Fruit fly (Drosophila melanogaster) Kc167 (cell line): ENCODE measurements around the gene tty.

Source experiments
- Myc ChIP-seq: fragments of >200 bp; optimal IDR thresholded peaks from 2 replicates; lab custom pipeline; 2017; ENCODE audit warnings: missing external identifiers
- Sin3A ChIP-seq: fragments of >200 bp; optimal IDR thresholded peaks from 2 replicates; lab custom pipeline; 2018; ENCODE audit warnings: missing external identifiers
- h ChIP-seq: fragments of >200 bp; optimal IDR thresholded peaks from 3 replicates; lab custom pipeline; 2018; ENCODE audit warnings: missing external identifiers
- insv ChIP-seq: fragments of >200 bp; optimal IDR thresholded peaks from 3 replicates; lab custom pipeline; 2018; ENCODE audit warnings: missing external identifiers
- psq ChIP-seq: fragments of >200 bp; optimal IDR thresholded peaks from 2 replicates; lab custom pipeline; 2017; ENCODE audit warnings: missing external identifiers
- ttk ChIP-seq: sonication (Bioruptor generic); optimal IDR thresholded peaks from 2 replicates; lab custom pipeline; 2017; ENCODE audit warnings: missing external identifiers

tty gene

DNA sequence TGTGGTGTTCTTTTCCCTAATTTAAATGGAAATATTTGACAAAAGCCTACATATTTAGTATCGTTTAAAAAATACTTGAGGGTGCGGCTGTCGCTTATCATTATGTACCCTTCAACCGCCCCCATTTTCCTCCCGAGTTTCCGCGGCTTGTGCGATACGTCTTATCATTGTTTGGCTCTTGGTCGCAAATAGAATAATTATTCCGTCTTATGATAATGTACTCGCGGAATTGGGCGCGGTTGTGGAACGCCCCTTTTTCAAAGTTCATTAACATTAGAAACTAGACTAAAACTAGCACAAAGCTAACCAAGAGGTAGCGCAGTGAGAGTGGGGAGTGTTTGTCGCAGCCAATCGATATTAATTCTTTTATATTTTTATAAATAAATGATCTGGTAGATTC lies 25.9 kb upstream of the tty start:
- TF ChIP-seq insv (lab: Kevin White, UChicago): no peak
- TF ChIP-seq Myc: no peak
- no peak for TF ChIP-seq ttk (lab: Kevin White, UChicago)
- no peak for TF ChIP-seq h (lab: Kevin White, UChicago)
- no peak for TF ChIP-seq Sin3A
- no peak for TF ChIP-seq psq (lab: Kevin White, UChicago)

DNA sequence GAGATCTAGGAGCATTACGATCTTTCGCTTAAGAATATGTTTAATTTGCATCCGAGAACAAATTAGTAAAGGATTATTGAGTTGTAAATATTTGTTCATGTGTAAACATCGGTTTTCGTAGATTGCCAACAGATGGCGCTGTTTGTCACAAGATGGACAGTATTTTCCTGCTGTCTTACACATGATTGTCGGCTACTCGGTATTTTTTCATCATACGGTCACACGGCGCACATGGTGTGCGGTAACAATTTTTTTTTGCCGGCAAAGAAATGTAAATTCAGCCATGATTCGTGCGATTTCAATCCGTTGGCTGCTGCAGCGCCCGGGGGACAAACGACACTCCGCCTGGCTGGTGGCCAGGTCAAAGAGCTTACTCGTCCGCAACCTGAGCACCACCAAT lies 23.4 kb upstream of the tty start, which contains the start of the genes bbx and waw:
Gene bbx (plus strand): TSS at position 151 of the 400 bp plus-strand sequence.
Gene waw (plus strand): TSS at position 151 of the 400 bp plus-strand sequence.
- TF ChIP-seq ttk (lab: Kevin White, UChicago) (no peak), psq (lab: Kevin White, UChicago) (no peak), h (lab: Kevin White, UChicago) (no peak), insv (lab: Kevin White, UChicago) (no peak), Sin3A (no peak), Myc (no peak)

DNA sequence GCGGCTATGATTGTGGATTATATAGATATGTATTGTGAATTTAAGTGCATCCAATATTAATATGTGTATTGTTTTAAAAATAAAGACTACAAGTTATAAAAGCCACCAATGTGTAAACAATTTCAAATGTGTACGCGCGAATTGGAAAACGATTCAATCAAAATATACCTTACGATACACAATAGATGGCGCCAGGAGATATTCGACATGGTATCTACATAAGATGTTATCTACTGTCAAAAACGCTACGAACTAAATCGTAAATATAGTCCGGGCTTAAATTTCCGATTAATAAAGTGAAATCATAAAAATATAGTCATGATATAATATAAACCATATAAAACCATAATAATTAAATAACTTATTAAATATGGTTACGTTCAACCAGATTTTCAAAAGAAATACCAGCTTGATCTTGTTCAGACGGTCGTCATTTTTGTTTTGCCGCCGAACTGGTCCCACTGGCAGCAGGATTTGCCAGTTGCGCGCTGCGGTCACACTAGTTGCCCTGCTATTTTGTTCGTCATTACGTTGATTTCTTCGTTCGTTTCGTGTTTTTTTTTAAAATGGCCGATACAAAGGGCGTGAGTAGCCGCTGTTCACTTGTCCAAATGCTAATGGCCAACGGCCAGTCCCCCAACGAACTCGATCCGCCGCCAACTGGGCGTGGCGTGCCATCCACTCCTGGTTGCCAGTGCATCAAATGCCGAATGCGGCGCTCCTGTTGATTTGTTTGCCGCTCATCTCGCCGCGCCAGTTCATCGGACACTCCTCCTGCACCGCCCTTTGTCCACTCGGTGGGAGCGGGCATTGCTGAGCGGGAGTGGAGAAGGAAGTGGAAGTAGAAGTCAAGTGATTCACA lies 18.6 kb upstream of the tty start, which contains the start of gene Septin1:
Gene Septin1 (plus strand): TSS at position 477 of the 862 bp plus-strand sequence.
- TF ChIP-seq h (lab: Kevin White, UChicago) (no peak), insv (lab: Kevin White, UChicago) (no peak), ttk (lab: Kevin White, UChicago) (no peak), Sin3A (no peak), psq (lab: Kevin White, UChicago) (no peak)

DNA sequence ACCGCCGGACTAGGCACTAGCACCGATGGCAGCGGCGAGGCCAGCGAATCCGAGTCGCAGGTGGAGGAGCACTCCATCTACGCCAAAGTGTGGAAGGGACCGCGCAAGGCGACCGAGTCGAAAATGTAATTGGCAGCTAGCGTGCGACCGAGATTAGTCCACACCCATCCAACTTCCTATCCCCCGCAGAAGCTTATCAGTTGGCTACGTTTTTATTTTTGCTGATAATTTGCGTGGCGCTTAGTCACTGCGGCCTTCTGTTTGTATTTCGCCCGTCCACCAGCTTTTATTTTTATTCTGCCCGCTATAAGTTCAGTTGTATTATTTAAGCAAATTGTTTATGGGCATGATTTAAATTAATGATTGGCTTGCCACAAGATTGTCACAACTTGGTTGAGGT lies 14.1 kb upstream of the tty start:
- TF ChIP-seq insv (lab: Kevin White, UChicago) (no peak), psq (lab: Kevin White, UChicago) (no peak), h (lab: Kevin White, UChicago) (no peak), Myc (no peak), Sin3A (no peak), ttk (lab: Kevin White, UChicago) (no peak)

DNA sequence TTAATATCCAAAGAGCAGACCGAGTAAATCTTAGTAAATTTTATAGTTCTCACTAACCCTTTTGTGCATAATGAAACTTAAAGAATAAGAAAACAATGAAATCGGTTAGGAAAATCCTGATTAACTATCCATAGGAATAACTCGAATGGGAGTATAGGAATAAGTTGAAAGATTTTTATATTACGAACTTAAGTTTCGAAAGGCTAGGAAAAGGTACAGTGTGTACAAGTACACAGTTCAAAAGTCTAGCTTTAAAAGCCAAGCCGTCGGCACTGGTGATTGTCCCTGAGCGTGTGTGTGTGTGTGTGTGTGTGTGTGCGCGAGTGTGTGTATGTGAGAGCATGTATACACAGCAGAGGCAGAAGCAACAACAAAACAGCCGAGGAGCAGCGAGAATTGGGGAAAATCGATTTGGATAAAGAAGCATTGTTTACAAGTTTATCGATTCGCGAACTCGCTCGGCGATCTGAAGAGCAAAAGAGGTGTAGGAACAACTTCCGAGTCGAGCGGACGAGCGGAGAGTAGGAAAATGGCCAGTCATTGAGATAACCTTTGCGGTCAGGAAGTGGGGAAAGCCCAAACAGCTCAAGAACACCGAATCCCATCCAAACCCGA lies 11.8 kb upstream of the tty start:
- TF ChIP-seq ttk (lab: Kevin White, UChicago) (no peak), h (lab: Kevin White, UChicago) (no peak), Sin3A (no peak), insv (lab: Kevin White, UChicago) (no peak), psq (lab: Kevin White, UChicago) (no peak), Myc (no peak)

DNA sequence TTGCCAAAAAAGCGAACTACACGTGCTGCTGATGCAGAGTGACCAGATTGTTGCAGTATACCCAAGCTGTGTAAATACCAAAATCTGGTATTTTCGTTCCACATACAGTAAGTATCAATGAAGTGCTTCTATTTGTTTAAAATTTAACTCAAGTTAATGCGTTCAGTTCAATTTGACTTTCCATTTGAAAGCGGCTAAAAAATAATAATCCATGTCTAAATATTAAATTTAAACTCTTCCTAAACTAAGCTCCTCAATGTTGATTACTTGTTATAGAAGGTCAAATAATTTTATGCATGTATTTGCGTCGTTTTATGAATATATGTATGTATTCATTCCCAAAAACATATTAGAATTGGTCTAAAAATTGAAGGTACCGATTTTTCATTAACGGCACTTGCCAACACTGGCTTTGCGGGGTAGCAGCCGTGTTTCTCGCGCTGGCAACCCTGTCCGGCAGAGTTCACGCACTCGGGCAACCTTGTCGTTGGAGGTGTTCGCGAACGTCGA lies 10.4 kb upstream of the tty start, which contains the start of the genes peng and sol:
Gene peng (minus strand): TSS at position 44 of the 510 bp plus-strand sequence.
Gene sol (plus strand): TSS at position 481 of the 510 bp plus-strand sequence.
- TF ChIP-seq psq (lab: Kevin White, UChicago): no peak
- TF ChIP-seq insv (lab: Kevin White, UChicago): no peak

DNA sequence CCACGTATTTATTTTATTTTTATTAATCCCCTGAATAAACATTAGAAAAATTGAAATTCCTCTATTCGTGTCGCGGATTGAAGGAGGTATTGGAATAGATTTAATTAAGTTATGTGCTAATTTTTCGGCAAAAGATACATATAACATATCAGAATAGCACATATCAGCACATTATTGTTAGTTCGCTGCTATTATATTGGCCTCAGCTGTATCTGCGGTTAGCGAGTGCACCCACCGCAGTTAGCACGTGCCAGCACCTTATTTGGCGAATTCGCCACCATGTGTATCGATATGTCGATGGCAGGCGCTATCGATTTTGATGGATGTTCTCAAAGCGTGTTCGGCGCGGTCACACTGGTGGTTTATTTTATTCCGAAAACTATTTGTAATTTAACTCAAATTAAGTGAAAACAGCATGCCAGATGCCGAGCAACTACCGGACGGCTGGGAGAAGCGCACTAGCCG lies 5.6 kb upstream of the tty start, which contains the start of gene dod:
Gene dod (plus strand): TSS at position 323 of the 465 bp plus-strand sequence.
- no peak for TF ChIP-seq psq (lab: Kevin White, UChicago)
- TF ChIP-seq Sin3A: no peak
- no peak for TF ChIP-seq h (lab: Kevin White, UChicago)
- no peak for TF ChIP-seq ttk (lab: Kevin White, UChicago)
- no peak for TF ChIP-seq insv (lab: Kevin White, UChicago)
- no peak for TF ChIP-seq Myc

DNA sequence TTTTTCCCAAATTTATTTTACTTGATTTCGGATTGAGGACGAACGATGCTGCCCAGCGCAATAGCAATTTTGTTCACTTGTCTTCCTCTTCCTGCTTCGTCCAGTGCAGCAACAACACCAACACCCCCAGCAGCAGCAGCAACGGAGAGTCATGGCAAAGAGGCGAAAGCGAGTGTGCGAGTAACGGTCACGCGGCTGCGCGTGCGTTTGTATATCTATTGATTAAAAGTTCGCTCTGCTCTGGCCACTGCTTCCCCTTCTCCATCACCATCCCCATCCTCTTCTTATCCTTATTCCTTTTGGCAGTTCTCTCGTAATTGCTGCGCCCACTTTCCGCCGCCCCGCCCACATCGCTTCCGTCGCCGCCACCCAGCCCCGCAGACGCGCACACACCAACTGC lies 1.3 kb downstream of the tty start:
- TF ChIP-seq psq (lab: Kevin White, UChicago) (no peak), Sin3A (no peak), insv (lab: Kevin White, UChicago) (no peak), ttk (lab: Kevin White, UChicago) (no peak), h (lab: Kevin White, UChicago) (no peak), Myc (no peak)

DNA sequence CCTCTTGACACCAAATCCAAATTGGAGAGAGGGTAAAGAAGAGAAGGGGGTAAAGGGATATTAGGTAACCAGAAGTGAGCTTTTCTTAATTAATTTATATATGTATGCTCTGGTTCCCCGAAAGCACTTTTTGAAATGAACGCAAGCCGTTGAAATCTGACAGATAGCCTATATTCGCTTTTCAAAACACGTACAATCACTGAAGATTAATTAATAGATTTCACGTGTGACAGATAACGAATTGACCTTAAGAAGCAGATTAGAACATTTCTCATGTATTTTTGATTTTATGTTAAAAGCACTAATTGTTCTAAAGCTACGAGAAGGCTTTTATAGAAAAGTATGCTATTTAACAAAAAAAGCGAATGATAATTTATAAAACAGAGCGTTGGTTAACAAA lies 2.4 kb downstream of the tty start:
- TF ChIP-seq Sin3A (no peak), Myc (no peak), insv (lab: Kevin White, UChicago) (no peak), ttk (lab: Kevin White, UChicago) (no peak), h (lab: Kevin White, UChicago) (no peak), psq (lab: Kevin White, UChicago) (no peak)

DNA sequence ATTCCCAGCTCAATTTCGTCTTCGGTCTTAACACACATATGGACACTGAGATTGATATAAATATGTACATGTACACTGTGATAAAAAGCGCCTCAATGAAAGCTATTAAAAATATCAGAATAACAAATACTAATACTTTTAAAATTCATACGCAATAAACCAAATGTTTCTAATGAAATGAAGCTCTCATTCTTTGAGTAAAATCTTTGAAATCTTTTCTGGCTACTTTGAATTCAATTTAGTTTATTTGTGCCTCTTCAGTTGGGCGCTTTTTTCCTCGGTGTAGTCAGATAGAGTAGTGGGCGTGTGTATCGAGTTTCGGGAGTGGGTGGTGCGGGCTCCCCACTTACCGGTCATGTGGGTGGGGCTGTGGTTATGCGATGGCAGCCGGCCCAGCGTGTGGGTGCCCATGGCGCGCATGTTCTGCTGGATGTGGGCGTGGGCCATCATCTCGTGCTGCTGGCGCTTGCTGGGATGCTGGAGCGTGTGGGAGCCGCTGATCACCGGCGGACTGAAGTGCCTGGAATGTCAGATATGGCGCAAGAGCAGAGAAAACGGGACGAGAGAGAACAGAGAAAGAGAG lies 4.9 kb downstream of the tty start:
- TF ChIP-seq h (lab: Kevin White, UChicago): no peak
- TF ChIP-seq psq (lab: Kevin White, UChicago): no peak
- no peak for TF ChIP-seq Myc
- TF ChIP-seq ttk (lab: Kevin White, UChicago): no peak
- no peak for TF ChIP-seq insv (lab: Kevin White, UChicago)
- TF ChIP-seq Sin3A: no peak

DNA sequence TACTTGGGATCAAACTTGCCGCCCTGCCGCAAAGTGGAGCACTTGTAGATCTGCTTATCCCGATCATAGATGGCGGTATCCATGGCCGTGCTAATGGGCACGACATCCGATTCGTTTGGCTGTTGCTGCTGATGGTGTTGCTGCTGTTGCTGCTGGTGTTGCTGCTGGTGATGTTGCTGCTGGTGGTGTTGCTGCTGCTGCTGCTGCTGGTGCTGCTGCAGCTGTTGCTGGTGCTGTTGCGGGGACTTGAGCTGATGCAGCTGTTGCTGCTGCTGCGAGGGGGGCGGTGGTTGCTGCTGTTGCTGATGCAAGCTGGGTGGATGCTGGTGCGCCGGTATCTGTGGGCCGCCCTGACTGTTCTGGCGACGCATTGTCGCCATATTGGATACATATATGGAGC lies 6.3 kb downstream of the tty start:
- TF ChIP-seq h (lab: Kevin White, UChicago) (no peak), Sin3A (no peak), ttk (lab: Kevin White, UChicago) (no peak), insv (lab: Kevin White, UChicago) (no peak), Myc (no peak), psq (lab: Kevin White, UChicago) (no peak)
